Fruit fly (Drosophila melanogaster) whole organism, embryonic: Measurements from ENCODE around the gene Os-C.
A peak's percentile ranks its signal among the peaks of the same experiment; 100 is the strongest.

Experiments used
- ATbp ChIP-seq: fragments of 200-800 bp; sonication (Bioruptor generic); optimal IDR thresholded peaks from 2 replicates; lab custom pipeline; 2017; ENCODE audit warnings: missing biosample characterization, mild to moderate bottlenecking, missing genetic modification characterization, missing genetic modification reagents
- BtbVII ChIP-seq: fragments of 200-800 bp; sonication (Bioruptor generic); optimal IDR thresholded peaks from 3 replicates; lab custom pipeline; 2017; ENCODE audit warnings: missing biosample characterization, mild to moderate bottlenecking, missing genetic modification characterization
- CG10366 ChIP-seq: fragments of 200-800 bp; sonication (Bioruptor generic); IDR thresholded peaks from 2 replicates; pipeline ENCODE4 v1.3.6; 2022; ENCODE audit warnings: missing biosample characterization, missing genetic modification characterization
- CG11560 ChIP-seq: fragments of 200-800 bp; sonication (Bioruptor generic); IDR thresholded peaks from 3 replicates; pipeline ENCODE4 v1.3.6; 2022; ENCODE audit warnings: missing biosample characterization, missing genetic modification characterization
- CG11696 ChIP-seq: fragments of 200-800 bp; sonication (Bioruptor generic); IDR thresholded peaks from 2 replicates; pipeline ENCODE4 v1.3.6; 2022; ENCODE audit warnings: missing biosample characterization, missing genetic modification characterization
- CG12659 ChIP-seq: fragments of 200-800 bp; sonication (Bioruptor generic); optimal IDR thresholded peaks from 3 replicates; lab custom pipeline; 2017; ENCODE audit warnings: mild to moderate bottlenecking, missing biosample characterization, missing genetic modification reagents, missing genetic modification characterization
- CG14050 ChIP-seq: fragments of 200-800 bp; sonication (Bioruptor generic); IDR thresholded peaks from 3 replicates; pipeline ENCODE4 v1.3.6; 2022; ENCODE audit warnings: missing biosample characterization, missing genetic modification characterization
- CG14441 ChIP-seq: fragments of 200-800 bp; sonication (Bioruptor generic); IDR thresholded peaks from 2 replicates; pipeline ENCODE4 v1.3.6; 2022; ENCODE audit warnings: missing biosample characterization, missing genetic modification characterization
- CG15011 ChIP-seq: fragments of 200-800 bp; sonication (Bioruptor generic); optimal IDR thresholded peaks from 3 replicates; lab custom pipeline; 2018; ENCODE audit warnings: missing biosample characterization, mild to moderate bottlenecking, missing genetic modification characterization
- CG1602 ChIP-seq: fragments of 200-800 bp; sonication (Bioruptor generic); optimal IDR thresholded peaks from 3 replicates; lab custom pipeline; 2016; ENCODE audit warnings: missing biosample characterization, missing genetic modification characterization
- CG18619 ChIP-seq: fragments of 200-800 bp; sonication (Bioruptor generic); optimal IDR thresholded peaks from 3 replicates; lab custom pipeline; 2017; ENCODE audit warnings: missing biosample characterization, mild to moderate bottlenecking, missing genetic modification characterization
- CG32772 ChIP-seq: fragments of 200-800 bp; sonication (Bioruptor generic); IDR thresholded peaks from 2 replicates; pipeline ENCODE4 v1.3.6; 2022; ENCODE audit warnings: missing biosample characterization, missing genetic modification characterization
- CG33557 ChIP-seq: fragments of 200-800 bp; sonication (Bioruptor generic); optimal IDR thresholded peaks from 2 replicates; lab custom pipeline; 2019; ENCODE audit warnings: missing biosample characterization, mild to moderate bottlenecking, missing genetic modification characterization, moderate library complexity
- CG43689 ChIP-seq: fragments of 200-800 bp; sonication (Bioruptor generic); IDR thresholded peaks from 2 replicates; pipeline ENCODE4 v1.3.6; 2022; ENCODE audit warnings: missing biosample characterization, missing genetic modification characterization
- CG6254 ChIP-seq: fragments of 200-800 bp; sonication (Bioruptor generic); optimal IDR thresholded peaks from 3 replicates; lab custom pipeline; 2017; ENCODE audit warnings: mild to moderate bottlenecking, missing biosample characterization, missing genetic modification reagents, missing genetic modification characterization
- CG6854 ChIP-seq: fragments of 200-800 bp; sonication (Bioruptor generic); optimal IDR thresholded peaks from 3 replicates; lab custom pipeline; 2017; ENCODE audit warnings: missing biosample characterization, mild to moderate bottlenecking, missing genetic modification characterization
- CG7745 ChIP-seq: fragments of 200-800 bp; sonication (Bioruptor generic); optimal IDR thresholded peaks from 2 replicates; lab custom pipeline; 2018; ENCODE audit warnings: missing biosample characterization, mild to moderate bottlenecking, missing genetic modification characterization, moderate library complexity
- CG7786 ChIP-seq: fragments of 200-800 bp; sonication (Bioruptor generic); optimal IDR thresholded peaks from 2 replicates; lab custom pipeline; 2016; ENCODE audit warnings: missing biosample characterization, missing genetic modification characterization
- CG8359 ChIP-seq: fragments of 200-800 bp; sonication (Bioruptor generic); optimal IDR thresholded peaks from 2 replicates; lab custom pipeline; 2017; ENCODE audit warnings: missing biosample characterization, mild to moderate bottlenecking, missing genetic modification characterization, borderline replicate concordance
- Chrac-16 ChIP-seq: fragments of 200-800 bp; sonication (Bioruptor generic); optimal IDR thresholded peaks from 3 replicates; lab custom pipeline; 2016; ENCODE audit warnings: missing biosample characterization, missing genetic modification characterization
- CoRest ChIP-seq: fragments of 200-800 bp; sonication (Bioruptor generic); optimal IDR thresholded peaks from 3 replicates; lab custom pipeline; 2018; ENCODE audit warnings: missing biosample characterization, mild to moderate bottlenecking, missing genetic modification characterization, moderate library complexity
- Dek ChIP-seq: fragments of 200-800 bp; sonication (Bioruptor generic); optimal IDR thresholded peaks from 3 replicates; lab custom pipeline; 2019; ENCODE audit warnings: missing biosample characterization, mild to moderate bottlenecking, missing genetic modification characterization, moderate library complexity
- E2f1 ChIP-seq: fragments of 200-800 bp; sonication (Bioruptor generic); IDR thresholded peaks from 2 replicates; pipeline ENCODE4 v1.3.6; 2022; ENCODE audit warnings: missing biosample characterization, missing genetic modification characterization
- H15 ChIP-seq: fragments of 200-800 bp; sonication (Bioruptor generic); IDR thresholded peaks from 3 replicates; pipeline ENCODE4 v1.3.6; 2022; ENCODE audit warnings: missing biosample characterization, missing genetic modification characterization
- HLH54F ChIP-seq: fragments of 200-800 bp; sonication (Bioruptor generic); optimal IDR thresholded peaks from 3 replicates; lab custom pipeline; 2016; ENCODE audit warnings: missing biosample characterization, missing genetic modification characterization
- HmgZ ChIP-seq: fragments of 200-800 bp; sonication (Bioruptor generic); optimal IDR thresholded peaks from 2 replicates; lab custom pipeline; 2018; ENCODE audit warnings: missing biosample characterization, mild to moderate bottlenecking, missing genetic modification characterization
- MBD-R2 ChIP-seq: fragments of 200-800 bp; sonication (Bioruptor generic); IDR thresholded peaks from 2 replicates; pipeline ENCODE4 v1.3.6; 2022; ENCODE audit warnings: missing biosample characterization, missing genetic modification characterization
- MESR4 ChIP-seq: fragments of 200-800 bp; sonication (Bioruptor generic); optimal IDR thresholded peaks from 2 replicates; lab custom pipeline; 2018; ENCODE audit warnings: missing biosample characterization, mild to moderate bottlenecking, missing genetic modification characterization, moderate library complexity
- Mad ChIP-seq: fragments of 200-800 bp; sonication (Bioruptor generic); optimal IDR thresholded peaks from 2 replicates; lab custom pipeline; 2016; ENCODE audit warnings: missing biosample characterization, missing genetic modification characterization
- Opbp ChIP-seq: fragments of 200-800 bp; sonication (Bioruptor generic); IDR thresholded peaks from 3 replicates; pipeline ENCODE4 v1.3.6; 2022; ENCODE audit warnings: missing biosample characterization, missing genetic modification characterization; ENCODE audit not compliant: partially characterized antibody
- Rx ChIP-seq: fragments of 200-800 bp; sonication (Bioruptor generic); IDR thresholded peaks from 2 replicates; pipeline ENCODE4 v1.3.6; 2022; ENCODE audit warnings: missing biosample characterization, missing genetic modification characterization
- ase ChIP-seq: fragments of 200-800 bp; sonication (Bioruptor generic); IDR thresholded peaks from 3 replicates; pipeline ENCODE4 v1.3.6; 2022; ENCODE audit warnings: missing biosample characterization, missing genetic modification characterization
- ash1 ChIP-seq: fragments of 200-800 bp; sonication (Bioruptor generic); optimal IDR thresholded peaks from 2 replicates; lab custom pipeline; 2018; ENCODE audit warnings: missing biosample characterization, mild to moderate bottlenecking, missing genetic modification characterization
- bigmax ChIP-seq: fragments of 200-800 bp; sonication (Bioruptor generic); optimal IDR thresholded peaks from 2 replicates; lab custom pipeline; 2018; ENCODE audit warnings: missing biosample characterization, mild to moderate bottlenecking, missing genetic modification characterization
- danr ChIP-seq: fragments of 200-800 bp; sonication (Bioruptor generic); IDR thresholded peaks from 2 replicates; pipeline ENCODE4 v1.3.6; 2022; ENCODE audit warnings: missing biosample characterization, missing genetic modification characterization
- eve ChIP-seq, 2 experiments: fragments of >200 bp; optimal IDR thresholded peaks; 2 replicates each; lab custom pipeline; 2017; ENCODE audit warnings: missing biosample characterization in 2 of 2, missing genetic modification characterization in 2 of 2
- ewg ChIP-seq: fragments of 200-800 bp; sonication (Bioruptor generic); optimal IDR thresholded peaks from 3 replicates; lab custom pipeline; 2017; ENCODE audit warnings: mild to moderate bottlenecking, missing biosample characterization, missing genetic modification reagents, missing genetic modification characterization
- fd3F ChIP-seq: fragments of 200-800 bp; sonication (Bioruptor generic); optimal IDR thresholded peaks from 2 replicates; lab custom pipeline; 2018; ENCODE audit warnings: missing biosample characterization, mild to moderate bottlenecking, missing genetic modification characterization, moderate library complexity
- hkb ChIP-seq, 2 experiments: fragments of 200-800 bp in 1 of 2; fragments of >200 bp in 1 of 2; sonication (Bioruptor generic) in 1 of 2; IDR thresholded peaks in 1 of 2; optimal IDR thresholded peaks in 1 of 2; 2 replicates each; pipeline versions ENCODE4 v1.3.6 to Lab custom; 2017 to 2022; ENCODE audit warnings: missing biosample characterization in 1 of 2, missing genetic modification characterization in 1 of 2
- mirr ChIP-seq: fragments of 200-800 bp; sonication (Bioruptor generic); optimal IDR thresholded peaks from 3 replicates; lab custom pipeline; 2018; ENCODE audit warnings: missing biosample characterization, mild to moderate bottlenecking, missing genetic modification characterization
- pan ChIP-seq, 4 experiments: fragments of >200 bp in 3 of 4; fragments of 200-800 bp in 1 of 4; sonication (Bioruptor generic) in 1 of 4; optimal IDR thresholded peaks in 3 of 4; IDR thresholded peaks in 1 of 4; 2 replicates each; pipeline versions ENCODE4 v1.3.6 to Lab custom; 2017 to 2022; ENCODE audit warnings: missing biosample characterization in 2 of 4, missing genetic modification characterization in 2 of 4, mixed read lengths in 1 of 4
- ranshi ChIP-seq: fragments of 200-800 bp; sonication (Bioruptor generic); IDR thresholded peaks from 2 replicates; pipeline ENCODE4 v1.3.6; 2022; ENCODE audit warnings: missing biosample characterization, missing genetic modification characterization
- repo ChIP-seq: fragments of 200-800 bp; sonication (Bioruptor generic); optimal IDR thresholded peaks from 2 replicates; lab custom pipeline; 2016; ENCODE audit warnings: missing biosample characterization, missing genetic modification characterization
- rib ChIP-seq: fragments of 200-800 bp; sonication (Bioruptor generic); IDR thresholded peaks from 2 replicates; pipeline ENCODE4 v1.3.6; 2022; ENCODE audit warnings: missing biosample characterization, missing genetic modification characterization
- schlank ChIP-seq: fragments of 200-800 bp; sonication (Bioruptor generic); optimal IDR thresholded peaks from 2 replicates; lab custom pipeline; 2018; ENCODE audit warnings: missing biosample characterization, mild to moderate bottlenecking, missing genetic modification characterization
- sd ChIP-seq: fragments of 200-800 bp; sonication (Bioruptor generic); optimal IDR thresholded peaks from 3 replicates; lab custom pipeline; 2018; ENCODE audit warnings: missing biosample characterization, mild to moderate bottlenecking, missing genetic modification characterization, moderate library complexity
- sr ChIP-seq: fragments of 200-800 bp; sonication (Bioruptor generic); IDR thresholded peaks from 3 replicates; pipeline ENCODE4 v1.3.6; 2022; ENCODE audit warnings: missing biosample characterization, missing genetic modification characterization
- tin ChIP-seq: fragments of 200-800 bp; sonication (Bioruptor generic); optimal IDR thresholded peaks from 3 replicates; lab custom pipeline; 2016; ENCODE audit warnings: missing biosample characterization, missing genetic modification characterization

Os-C gene

dm6 chr3R:7977011-7977925 lies 1.5 kb upstream of the Os-C start (continued):
- TF ChIP-seq Mad (GFP tag; lab: Kevin White, UChicago) (no peak), pan (optimal IDR thresholded peaks at IDR 0.05; lab: Kevin White, UChicago) (no peak), pan (GFP tag; optimal IDR thresholded peaks at IDR 0.05 in 1 of 2, IDR thresholded peaks at IDR 0.05 in 1 of 2) (no peak), Opbp (GFP tag; lab: Robert Waterston, UW) (peak; percentile 58; the same call in 1 of the 3 replicates), CG6854 (GFP tag; lab: Kevin White, UChicago) (peak; percentile 1), tin (GFP tag; lab: Kevin White, UChicago) (no peak), CG14441 (GFP tag; lab: Robert Waterston, UW) (no peak), CG7745 (tag; lab: Kevin White, UChicago) (no peak), CG32772 (no peak), eve (GFP tag; optimal IDR thresholded peaks at IDR 0.05; lab: Kevin White, UChicago) (peak in 1 of 2 experiments; percentile 89), CG14050 (no peak), CoRest (tag; lab: Kevin White, UChicago) (peak; percentile 39), danr (GFP tag; lab: Robert Waterston, UW) (no peak), CG6254 (GFP tag; lab: Kevin White, UChicago) (no peak), fd3F (GFP tag; lab: Kevin White, UChicago) (no peak), sr (peak; percentile 59; the same call in 1 of the 3 replicates), CG18619 (GFP tag; lab: Kevin White, UChicago) (no peak), CG10366 (GFP tag; lab: Robert Waterston, UW) (no peak), CG11696 (GFP tag; lab: Robert Waterston, UW) (no peak), H15 (GFP tag; lab: Robert Waterston, UW) (no peak), Chrac-16 (no peak), CG8359 (GFP tag; lab: Kevin White, UChicago) (no peak), CG11560 (no peak), ash1 (GFP tag; lab: Kevin White, UChicago) (no peak), CG7786 (GFP tag; lab: Kevin White, UChicago) (no peak), HmgZ (peak; percentile 87), sd (peak; percentile 99), E2f1 (GFP tag; lab: Robert Waterston, UW) (no peak), bigmax (GFP tag; lab: Kevin White, UChicago) (peak; percentile 91), mirr (GFP tag; lab: Kevin White, UChicago) (peak; percentile 41), MBD-R2 (GFP tag; lab: Robert Waterston, UW) (peak; percentile 35; the same call in 1 of the 2 replicates), Dek (tag; lab: Kevin White, UChicago) (peak; percentile 52), Rx (no peak), hkb (optimal IDR thresholded peaks at IDR 0.05; lab: Kevin White, UChicago) (peak; percentile 41), hkb (GFP tag; IDR thresholded peaks at IDR 0.05; lab: Robert Waterston, UW) (no peak), CG12659 (GFP tag; lab: Kevin White, UChicago) (peak; percentile 84), repo (no peak), CG43689 (GFP tag; lab: Robert Waterston, UW) (no peak), ATbp (no peak), ewg (no peak), ranshi (GFP tag; lab: Robert Waterston, UW) (no peak), schlank (tag; lab: Kevin White, UChicago) (no peak), HLH54F (GFP tag; lab: Kevin White, UChicago) (no peak), CG15011 (GFP tag; lab: Kevin White, UChicago) (no peak), ase (GFP tag; lab: Robert Waterston, UW) (no peak), CG1602 (GFP tag; lab: Kevin White, UChicago) (no peak), rib (GFP tag; lab: Robert Waterston, UW) (no peak), BtbVII (GFP tag; lab: Kevin White, UChicago) (no peak), CG33557 (GFP tag; lab: Kevin White, UChicago) (no peak), MESR4 (GFP tag; lab: Kevin White, UChicago) (peak; percentile 94)
